Fruit fly (Drosophila melanogaster) whole organism, prepupa: ENCODE results near the gene CG5104.

ENCODE experiments used
- Blimp-1 ChIP-seq: fragments of 200-800 bp; sonication (Bioruptor generic); optimal IDR thresholded peaks from 3 replicates; lab custom pipeline; 2017; ENCODE audit warnings: missing biosample characterization, missing genetic modification characterization, mild to moderate bottlenecking, moderate library complexity, missing genetic modification reagents
- CG10631 ChIP-seq: fragments of 200-800 bp; sonication (Bioruptor generic); optimal IDR thresholded peaks from 2 replicates; lab custom pipeline; 2016; ENCODE audit warnings: missing biosample characterization, missing genetic modification characterization
- CG11294 ChIP-seq: fragments of 200-800 bp; sonication (Bioruptor generic); IDR thresholded peaks from 2 replicates; pipeline ENCODE4 v1.3.6; 2022; ENCODE audit warnings: missing biosample characterization, missing genetic modification characterization
- CG11902 ChIP-seq: fragments of 200-800 bp; sonication (Bioruptor generic); optimal IDR thresholded peaks from 3 replicates; lab custom pipeline; 2016; ENCODE audit warnings: missing biosample characterization, missing genetic modification characterization
- CG15336 ChIP-seq: fragments of 200-800 bp; sonication (Bioruptor generic); IDR thresholded peaks from 2 replicates; pipeline ENCODE4 v1.3.6; 2022; ENCODE audit warnings: missing biosample characterization, missing genetic modification characterization
- CG1621 ChIP-seq: fragments of 200-800 bp; sonication (Bioruptor generic); optimal IDR thresholded peaks from 3 replicates; lab custom pipeline; 2018; ENCODE audit warnings: missing biosample characterization, mild to moderate bottlenecking, missing genetic modification characterization
- CG16779 ChIP-seq: fragments of 200-800 bp; sonication (Bioruptor generic); optimal IDR thresholded peaks from 3 replicates; lab custom pipeline; 2017; ENCODE audit warnings: missing biosample characterization, mild to moderate bottlenecking, missing genetic modification characterization
- CG31627 ChIP-seq: fragments of 200-800 bp; sonication (Bioruptor generic); optimal IDR thresholded peaks from 3 replicates; lab custom pipeline; 2016; ENCODE audit warnings: missing biosample characterization, missing genetic modification characterization
- CG34406 ChIP-seq: fragments of 200-800 bp; sonication (Bioruptor generic); optimal IDR thresholded peaks from 3 replicates; lab custom pipeline; 2016; ENCODE audit warnings: missing biosample characterization, missing genetic modification characterization
- CG4318 ChIP-seq: fragments of 200-800 bp; sonication (Bioruptor generic); optimal IDR thresholded peaks from 3 replicates; lab custom pipeline; 2017; ENCODE audit warnings: missing biosample characterization, mild to moderate bottlenecking, missing genetic modification characterization
- CG6163 ChIP-seq: fragments of 200-800 bp; sonication (Bioruptor generic); IDR thresholded peaks from 3 replicates; pipeline ENCODE4 v1.3.6; 2022; ENCODE audit warnings: missing biosample characterization, missing genetic modification characterization
- CG6276 ChIP-seq: fragments of 200-800 bp; sonication (Bioruptor generic); optimal IDR thresholded peaks from 2 replicates; lab custom pipeline; 2017; ENCODE audit warnings: missing biosample characterization, mild to moderate bottlenecking, missing genetic modification characterization
- CG6792 ChIP-seq: fragments of 200-800 bp; sonication (Bioruptor generic); optimal IDR thresholded peaks from 3 replicates; lab custom pipeline; 2016; ENCODE audit warnings: missing biosample characterization, missing genetic modification characterization
- CG6808 ChIP-seq: fragments of 200-800 bp; sonication (Bioruptor generic); optimal IDR thresholded peaks from 3 replicates; lab custom pipeline; 2017; ENCODE audit warnings: missing biosample characterization, missing genetic modification characterization, mild to moderate bottlenecking, moderate library complexity, missing genetic modification reagents
- CG6854 ChIP-seq: fragments of 200-800 bp; sonication (Bioruptor generic); optimal IDR thresholded peaks from 2 replicates; lab custom pipeline; 2017; ENCODE audit warnings: missing biosample characterization, mild to moderate bottlenecking, missing genetic modification characterization
- CG7368 ChIP-seq: fragments of 200-800 bp; sonication (Bioruptor generic); optimal IDR thresholded peaks from 3 replicates; lab custom pipeline; 2016; ENCODE audit warnings: missing biosample characterization, missing genetic modification characterization
- CG8319 ChIP-seq: fragments of 200-800 bp; sonication (Bioruptor generic); optimal IDR thresholded peaks from 3 replicates; lab custom pipeline; 2016; ENCODE audit warnings: missing biosample characterization, missing genetic modification characterization
- CG8632 ChIP-seq: fragments of 200-800 bp; sonication (Bioruptor generic); optimal IDR thresholded peaks from 3 replicates; lab custom pipeline; 2016; ENCODE audit warnings: missing biosample characterization, missing genetic modification characterization
- CG9139 ChIP-seq: fragments of 200-800 bp; sonication (Bioruptor generic); optimal IDR thresholded peaks from 3 replicates; lab custom pipeline; 2017; ENCODE audit warnings: missing biosample characterization, mild to moderate bottlenecking, missing genetic modification characterization
- Eip75B ChIP-seq: fragments of 200-800 bp; sonication (Bioruptor generic); optimal IDR thresholded peaks from 3 replicates; lab custom pipeline; 2016; ENCODE audit warnings: missing biosample characterization, missing genetic modification characterization
- Eip78C ChIP-seq: fragments of 200-800 bp; sonication (Bioruptor generic); peaks from one replicate; lab custom pipeline; 2016; ENCODE audit warnings: missing biosample characterization, missing genetic modification characterization
- Ets21C ChIP-seq: fragments of 200-800 bp; sonication (Bioruptor generic); optimal IDR thresholded peaks from 3 replicates; lab custom pipeline; 2016; ENCODE audit warnings: missing biosample characterization, missing genetic modification characterization
- Ets96B ChIP-seq: fragments of 200-800 bp; optimal IDR thresholded peaks from 2 replicates; lab custom pipeline; 2019; ENCODE audit warnings: missing biosample characterization, mild to moderate bottlenecking, missing genetic modification characterization, moderate library complexity
- Gug ChIP-seq: fragments of 200-800 bp; sonication (Bioruptor generic); IDR thresholded peaks from 2 replicates; pipeline ENCODE4 v1.3.6; 2022; ENCODE audit warnings: missing biosample characterization, missing genetic modification characterization
- Hr38 ChIP-seq: sonication (Bioruptor generic); optimal IDR thresholded peaks from 2 replicates; lab custom pipeline; 2016; ENCODE audit warnings: missing biosample characterization, missing genetic modification characterization
- Hr39 ChIP-seq: fragments of 200-800 bp; sonication (Bioruptor generic); optimal IDR thresholded peaks from 2 replicates; lab custom pipeline; 2016; ENCODE audit warnings: missing biosample characterization, missing genetic modification characterization
- OdsH ChIP-seq: fragments of 200-800 bp; sonication (Bioruptor generic); optimal IDR thresholded peaks from 3 replicates; lab custom pipeline; 2016; ENCODE audit warnings: missing biosample characterization, missing genetic modification characterization
- Smox ChIP-seq: fragments of 200-800 bp; sonication (Bioruptor generic); optimal IDR thresholded peaks from 3 replicates; lab custom pipeline; 2016; ENCODE audit warnings: missing biosample characterization, missing genetic modification characterization
- Sox102F ChIP-seq: fragments of 200-800 bp; sonication (Bioruptor generic); optimal IDR thresholded peaks from 2 replicates; lab custom pipeline; 2016; ENCODE audit warnings: missing biosample characterization, mild to moderate bottlenecking, missing genetic modification characterization
- Sox14 ChIP-seq: fragments of 200-800 bp; sonication (Bioruptor generic); optimal IDR thresholded peaks from 3 replicates; lab custom pipeline; 2016; ENCODE audit warnings: missing biosample characterization, missing genetic modification characterization
- Sox15 ChIP-seq: fragments of 200-800 bp; sonication (Bioruptor generic); optimal IDR thresholded peaks from 3 replicates; lab custom pipeline; 2016; ENCODE audit warnings: missing biosample characterization, missing genetic modification characterization
- achi ChIP-seq: fragments of 200-800 bp; sonication (Bioruptor generic); optimal IDR thresholded peaks from 3 replicates; lab custom pipeline; 2016; ENCODE audit warnings: missing biosample characterization, missing genetic modification characterization
- acj6 ChIP-seq: fragments of 200-800 bp; sonication (Bioruptor generic); optimal IDR thresholded peaks from 3 replicates; lab custom pipeline; 2016; ENCODE audit warnings: missing biosample characterization, missing genetic modification characterization
- cyc ChIP-seq: fragments of 200-800 bp; sonication (Bioruptor generic); optimal IDR thresholded peaks from 3 replicates; lab custom pipeline; 2016; ENCODE audit warnings: missing biosample characterization, missing genetic modification characterization
- dac ChIP-seq: fragments of 200-800 bp; sonication (Bioruptor generic); optimal IDR thresholded peaks from 2 replicates; lab custom pipeline; 2017; ENCODE audit warnings: missing biosample characterization, mild to moderate bottlenecking, missing genetic modification characterization
- eg ChIP-seq: fragments of 200-800 bp; sonication (Bioruptor generic); IDR thresholded peaks from 3 replicates; pipeline ENCODE4 v1.3.6; 2022; ENCODE audit warnings: missing biosample characterization, missing genetic modification characterization
- fd85E ChIP-seq: fragments of 200-800 bp; sonication (Bioruptor generic); optimal IDR thresholded peaks from 3 replicates; lab custom pipeline; 2016; ENCODE audit warnings: missing biosample characterization, missing genetic modification characterization
- fkh ChIP-seq: fragments of 200-800 bp; sonication (Bioruptor generic); optimal IDR thresholded peaks from 3 replicates; lab custom pipeline; 2017; ENCODE audit warnings: missing biosample characterization, mild to moderate bottlenecking, missing genetic modification characterization, moderate library complexity
- lz ChIP-seq: fragments of 200-800 bp; sonication (Bioruptor generic); optimal IDR thresholded peaks from 3 replicates; lab custom pipeline; 2016; ENCODE audit warnings: missing biosample characterization, missing genetic modification characterization
- net ChIP-seq: fragments of 200-800 bp; sonication (Bioruptor generic); optimal IDR thresholded peaks from 3 replicates; lab custom pipeline; 2016; ENCODE audit warnings: missing biosample characterization, missing genetic modification characterization
- pdm3 ChIP-seq: fragments of 200-800 bp; sonication (Bioruptor generic); optimal IDR thresholded peaks from 3 replicates; lab custom pipeline; 2016; ENCODE audit warnings: missing biosample characterization, missing genetic modification characterization
- salr ChIP-seq, 2 experiments: fragments of 200-800 bp; sonication (Bioruptor generic); optimal IDR thresholded peaks; 3 replicates each; lab custom pipeline; 2016 to 2018; ENCODE audit warnings: missing biosample characterization in 2 of 2, missing genetic modification characterization in 2 of 2, mild to moderate bottlenecking in 1 of 2
- spab ChIP-seq: fragments of 200-800 bp; sonication (Bioruptor generic); optimal IDR thresholded peaks from 2 replicates; lab custom pipeline; 2017; ENCODE audit warnings: missing biosample characterization, mild to moderate bottlenecking, missing genetic modification characterization, missing genetic modification reagents
- ss ChIP-seq, 2 experiments: fragments of 200-800 bp; sonication (Bioruptor generic); optimal IDR thresholded peaks; 2 replicates in 1 of 2; 3 replicates in 1 of 2; lab custom pipeline; 2017 to 2018; ENCODE audit warnings: mild to moderate bottlenecking in 2 of 2, missing biosample characterization in 2 of 2, missing genetic modification characterization in 2 of 2, moderate library complexity in 1 of 2
- svp ChIP-seq: fragments of 200-800 bp; sonication (Bioruptor generic); peaks from one replicate; lab custom pipeline; 2016; ENCODE audit warnings: missing biosample characterization, missing genetic modification characterization
- topi ChIP-seq: fragments of 200-800 bp; sonication (Bioruptor generic); optimal IDR thresholded peaks from 3 replicates; lab custom pipeline; 2016; ENCODE audit warnings: missing biosample characterization, missing genetic modification characterization
- vri ChIP-seq: fragments of 200-800 bp; sonication (Bioruptor generic); optimal IDR thresholded peaks from 3 replicates; lab custom pipeline; 2016; ENCODE audit warnings: missing biosample characterization, mild to moderate bottlenecking, missing genetic modification characterization

CG5104 gene

DNA sequence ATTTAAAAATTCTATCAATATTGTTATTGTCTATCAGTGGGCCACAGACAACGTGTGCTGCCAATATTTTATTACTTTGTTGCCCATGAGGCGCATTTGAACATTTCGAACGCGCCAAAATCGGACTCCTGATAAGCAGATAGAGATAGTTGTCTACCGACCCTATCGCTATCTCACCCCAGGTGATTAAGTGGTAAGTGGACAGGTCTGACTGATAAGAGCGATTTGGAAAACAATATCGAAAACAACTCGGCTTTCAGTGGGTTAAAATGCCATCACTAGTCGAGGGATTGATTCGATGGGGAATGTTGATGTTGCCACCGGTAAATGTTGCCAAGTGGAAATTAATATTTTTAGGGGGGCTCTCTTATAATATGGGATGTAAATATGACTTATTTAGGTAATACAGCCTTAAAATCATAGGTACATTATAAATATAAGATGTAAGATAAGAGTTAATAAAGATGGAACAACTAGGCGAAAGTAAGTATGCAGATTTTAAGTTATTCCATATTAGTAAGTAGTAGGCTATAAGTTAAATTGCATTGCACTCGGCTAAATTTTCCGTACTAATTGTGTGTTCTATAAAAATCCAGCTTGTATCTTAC, 29.2 kb upstream of the CG5104 start, which contains the start of gene ND-39:
Gene ND-39 (plus strand): TSS at position 558 of the 608 bp plus-strand sequence.
- TF ChIP-seq CG34406 (GFP tag; lab: Kevin White, UChicago) (no peak), vri (peak; percentile 10), Eip78C (GFP tag; lab: Kevin White, UChicago) (peak; percentile 1)

DNA sequence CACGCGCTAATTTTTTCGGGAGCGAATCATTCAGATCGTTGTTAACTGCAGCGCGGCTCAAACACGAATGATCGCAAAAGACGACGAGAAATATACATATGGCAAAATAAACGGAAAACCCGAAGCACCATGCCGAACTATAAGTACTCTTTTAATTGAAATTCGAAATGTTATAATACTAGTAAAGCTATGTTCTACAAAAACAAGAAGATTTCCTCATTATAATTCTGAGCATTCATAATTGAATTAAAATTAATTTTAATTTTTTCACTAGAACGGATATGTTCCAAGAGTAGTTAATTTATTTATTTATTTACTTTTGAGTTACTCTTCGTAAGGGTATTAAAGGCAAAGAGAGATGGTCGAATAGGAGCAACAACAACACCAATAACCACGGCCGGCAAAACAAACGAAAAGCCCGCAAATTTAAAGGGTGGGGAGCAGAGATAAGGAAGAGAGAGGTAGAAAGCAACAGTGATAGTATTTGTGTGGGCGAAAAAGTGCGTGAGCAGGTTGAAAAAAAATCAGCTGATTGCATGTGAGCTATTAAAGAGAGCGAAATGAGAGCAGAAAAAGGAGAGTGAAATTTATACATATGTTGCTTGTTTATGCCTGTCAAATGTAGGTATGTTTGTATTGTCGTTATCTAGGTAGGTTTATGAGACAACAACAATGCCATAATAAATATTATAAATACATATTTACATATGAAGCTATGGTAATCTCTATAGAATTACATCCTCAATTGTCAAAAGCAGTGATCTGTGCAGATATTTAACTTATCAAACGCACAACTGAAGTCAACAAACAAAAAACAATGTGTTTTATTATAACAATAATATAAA, 27.2 kb upstream of the CG5104 start:
- peak; percentile 95 for TF ChIP-seq topi (GFP tag; lab: Kevin White, UChicago)
- TF ChIP-seq lz (GFP tag; lab: Kevin White, UChicago), result peak; percentile 90
- TF ChIP-seq CG11294 (GFP tag; lab: Robert Waterston, UW), result peak; percentile 60
- peak; percentile 75 for TF ChIP-seq Blimp-1 (GFP tag; lab: Kevin White, UChicago)
- TF ChIP-seq Eip75B (GFP tag; lab: Kevin White, UChicago), result peak; percentile 92
- TF ChIP-seq Sox15, result peak; percentile 83
- peak; percentile 68 for TF ChIP-seq CG4318 (GFP tag; lab: Kevin White, UChicago)
- peak; percentile 75 to 88 for TF ChIP-seq ss (GFP tag; optimal IDR thresholded peaks at IDR 0.05; lab: Kevin White, UChicago)
- no peak for TF ChIP-seq Hr38
- TF ChIP-seq CG34406 (GFP tag; lab: Kevin White, UChicago), result peak; percentile 95
- TF ChIP-seq Gug (GFP tag; lab: Robert Waterston, UW), result peak; percentile 74
- TF ChIP-seq CG31627 (GFP tag; lab: Kevin White, UChicago), result peak; percentile 85
- peak; percentile 79 for TF ChIP-seq Hr39
- TF ChIP-seq Smox (GFP tag; lab: Kevin White, UChicago), result peak; percentile 92
- peak; percentile 84 for TF ChIP-seq CG9139 (GFP tag; lab: Kevin White, UChicago)
- peak; percentile 86 for TF ChIP-seq Sox14 (GFP tag; lab: Kevin White, UChicago)
- peak; percentile 97 for TF ChIP-seq CG15336
- peak; percentile 78 for TF ChIP-seq spab (GFP tag; lab: Kevin White, UChicago)
- TF ChIP-seq CG8632 (GFP tag; lab: Kevin White, UChicago), result peak; percentile 92
- peak; percentile 82 for TF ChIP-seq CG10631 (GFP tag; lab: Kevin White, UChicago)
- TF ChIP-seq CG8319 (GFP tag; lab: Kevin White, UChicago), result peak; percentile 74
- peak; percentile 76 for TF ChIP-seq fkh (GFP tag; lab: Kevin White, UChicago)
- TF ChIP-seq CG16779 (tag; lab: Kevin White, UChicago), result peak; percentile 83
- TF ChIP-seq dac (GFP tag; lab: Kevin White, UChicago), result peak; percentile 47
- TF ChIP-seq CG7368, result peak; percentile 83
- peak; percentile 93 for TF ChIP-seq net (GFP tag; lab: Kevin White, UChicago)
- TF ChIP-seq CG11902, result peak; percentile 74
- TF ChIP-seq eg (GFP tag; lab: Robert Waterston, UW), result peak; percentile 92
- peak; percentile 90 for TF ChIP-seq acj6 (GFP tag; lab: Kevin White, UChicago)
- TF ChIP-seq CG1621 (tag; lab: Kevin White, UChicago), result no peak
- peak; percentile 93 for TF ChIP-seq CG6792 (GFP tag; lab: Kevin White, UChicago)
- peak; percentile 85 for TF ChIP-seq Ets96B (tag; lab: Kevin White, UChicago)
- peak; percentile 88 for TF ChIP-seq OdsH (GFP tag; lab: Kevin White, UChicago)
- peak; percentile 97 for TF ChIP-seq svp (GFP tag; lab: Kevin White, UChicago)
- TF ChIP-seq achi, result peak; percentile 88
- TF ChIP-seq Sox102F, result peak; percentile 92
- TF ChIP-seq Ets21C (GFP tag; lab: Kevin White, UChicago), result peak; percentile 80
- peak; percentile 88 for TF ChIP-seq cyc
- TF ChIP-seq salr (GFP tag; optimal IDR thresholded peaks at IDR 0.05; lab: Kevin White, UChicago), result peak; percentile 23 to 88
- TF ChIP-seq CG6163 (GFP tag; lab: Robert Waterston, UW), result peak; percentile 90
- TF ChIP-seq pdm3 (GFP tag; lab: Kevin White, UChicago), result peak; percentile 89
- TF ChIP-seq CG6808 (GFP tag; lab: Kevin White, UChicago), result peak; percentile 80
- peak; percentile 41 for TF ChIP-seq fd85E (GFP tag; lab: Kevin White, UChicago)
- TF ChIP-seq Eip78C (GFP tag; lab: Kevin White, UChicago), result peak; percentile 99
- peak; percentile 84 for TF ChIP-seq CG6854 (GFP tag; lab: Kevin White, UChicago)
- peak; percentile 90 for TF ChIP-seq CG6276
